Fruit fly (Drosophila melanogaster): ENCODE measurements around the gene RpL10Aa.

DNA sequence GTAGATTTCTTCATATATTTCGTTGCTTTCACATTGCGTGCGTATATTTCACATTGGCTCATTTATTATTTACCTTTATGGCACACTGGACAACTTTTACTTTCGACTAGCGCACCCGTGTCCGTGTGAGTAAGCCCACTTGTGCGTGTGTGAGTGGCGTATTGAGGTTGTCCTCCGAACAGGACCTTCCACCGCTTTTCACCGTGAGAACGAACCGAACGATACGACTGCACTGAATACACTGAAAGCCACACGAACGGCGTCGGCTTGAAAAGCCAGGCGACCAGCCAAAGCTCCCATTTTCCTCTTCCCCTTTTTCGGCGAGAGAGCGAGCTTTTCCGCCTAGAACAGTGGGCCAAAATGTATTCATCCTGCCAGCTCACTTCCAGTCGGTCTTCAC is 39.8 kb downstream of the RpL10Aa start, which contains the start of gene dpr9:
- TF ChIP-seq usp (GFP tag; optimal IDR thresholded peaks at IDR 0.05) (no peak), pan (optimal IDR thresholded peaks at IDR 0.05) (no peak), EcR (GFP tag; optimal IDR thresholded peaks at IDR 0.05) (no peak), Dll (optimal IDR thresholded peaks at IDR 0.05) (no peak), psq (optimal IDR thresholded peaks at IDR 0.05) (no peak), CG8478 (optimal IDR thresholded peaks at IDR 0.05) (no peak)

All from whole organism.